Fruit fly (Drosophila melanogaster): ENCODE results near the gene eIF1A.

DNA sequence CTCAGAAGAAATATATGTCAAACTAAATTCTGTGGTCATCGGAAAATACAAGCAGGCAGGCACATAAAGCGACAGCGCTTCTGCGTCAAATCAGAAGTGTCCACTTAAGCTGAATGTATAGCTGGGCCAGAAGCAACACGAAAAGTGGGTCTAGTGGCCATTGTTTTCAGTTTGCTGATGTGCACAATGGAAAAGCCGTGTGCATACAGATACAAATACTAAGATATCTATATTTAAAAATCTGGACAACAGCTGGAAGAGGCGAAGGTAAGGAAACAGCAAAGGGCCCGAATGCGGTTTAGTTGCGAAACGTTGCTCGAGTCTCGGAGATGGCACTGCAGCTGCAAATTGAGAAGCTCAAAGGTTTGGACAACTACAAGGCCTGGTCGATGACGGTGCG is 23.6 kb upstream of the eIF1A start, which contains the start of gene CG18598:
- no peak for TF ChIP-seq h (optimal IDR thresholded peaks at IDR 0.05)
- TF ChIP-seq Myc (optimal IDR thresholded peaks at IDR 0.05), result no peak
- no peak for TF ChIP-seq psq (optimal IDR thresholded peaks at IDR 0.05)
- no peak for TF ChIP-seq insv (optimal IDR thresholded peaks at IDR 0.05)
- TF ChIP-seq ttk (optimal IDR thresholded peaks at IDR 0.05), result no peak
